Fruit fly (Drosophila melanogaster) whole organism, embryonic: ENCODE measurements around the gene SREBP.

ENCODE experiments used
- CG12659 ChIP-seq: fragments of 200-800 bp; sonication (Bioruptor generic); optimal IDR thresholded peaks from 3 replicates; lab custom pipeline; 2017; ENCODE audit warnings: mild to moderate bottlenecking, missing biosample characterization, missing genetic modification reagents, missing genetic modification characterization
- CG14710 ChIP-seq: fragments of 200-800 bp; sonication (Bioruptor generic); optimal IDR thresholded peaks from 3 replicates; lab custom pipeline; 2019; ENCODE audit warnings: missing biosample characterization, mild to moderate bottlenecking, missing genetic modification characterization, moderate library complexity
- CG16863 ChIP-seq: fragments of 200-800 bp; sonication (Bioruptor generic); optimal IDR thresholded peaks from 3 replicates; lab custom pipeline; 2016; ENCODE audit warnings: missing biosample characterization, missing genetic modification characterization
- CG17361 ChIP-seq: fragments of 200-800 bp; sonication (Bioruptor generic); IDR thresholded peaks from 3 replicates; pipeline ENCODE4 v1.3.6; 2022; ENCODE audit warnings: missing biosample characterization, missing genetic modification characterization
- CG17568 ChIP-seq: fragments of 200-800 bp; sonication (Bioruptor generic); optimal IDR thresholded peaks from 2 replicates; lab custom pipeline; 2018; ENCODE audit warnings: missing biosample characterization, mild to moderate bottlenecking, missing genetic modification characterization, moderate library complexity
- CG17912 ChIP-seq: fragments of 200-800 bp; sonication (Bioruptor generic); optimal IDR thresholded peaks from 2 replicates; lab custom pipeline; 2018; ENCODE audit warnings: missing biosample characterization, mild to moderate bottlenecking, missing genetic modification characterization
- CG18262 ChIP-seq: fragments of 200-800 bp; optimal IDR thresholded peaks from 3 replicates; lab custom pipeline; 2019; ENCODE audit warnings: missing biosample characterization, mild to moderate bottlenecking, missing genetic modification characterization, moderate library complexity
- CG2129 ChIP-seq: fragments of 200-800 bp; sonication (Bioruptor generic); IDR thresholded peaks from 2 replicates; pipeline ENCODE4 v1.3.6; 2022; ENCODE audit warnings: missing biosample characterization, missing genetic modification characterization; ENCODE audit not compliant: partially characterized antibody
- CG3163 ChIP-seq: fragments of 200-800 bp; sonication (Bioruptor generic); optimal IDR thresholded peaks from 3 replicates; lab custom pipeline; 2016; ENCODE audit warnings: missing biosample characterization, missing genetic modification characterization
- CG3995 ChIP-seq: fragments of 200-800 bp; sonication (Bioruptor generic); optimal IDR thresholded peaks from 3 replicates; lab custom pipeline; 2016; ENCODE audit warnings: missing biosample characterization, missing genetic modification characterization
- CG4360 ChIP-seq: fragments of 200-800 bp; sonication (Bioruptor generic); IDR thresholded peaks from 2 replicates; pipeline ENCODE4 v1.3.6; 2022; ENCODE audit warnings: missing biosample characterization, missing genetic modification characterization
- CG43689 ChIP-seq: fragments of 200-800 bp; sonication (Bioruptor generic); IDR thresholded peaks from 2 replicates; pipeline ENCODE4 v1.3.6; 2022; ENCODE audit warnings: missing biosample characterization, missing genetic modification characterization
- CG6175 ChIP-seq: fragments of 200-800 bp; sonication (Bioruptor generic); IDR thresholded peaks from 3 replicates; pipeline ENCODE4 v1.3.6; 2022; ENCODE audit warnings: missing biosample characterization, missing genetic modification characterization
- CG8281 ChIP-seq: fragments of 200-800 bp; sonication (Bioruptor generic); optimal IDR thresholded peaks from 2 replicates; lab custom pipeline; 2018; ENCODE audit warnings: missing biosample characterization, mild to moderate bottlenecking, missing genetic modification characterization, moderate library complexity
- CG8944 ChIP-seq: fragments of 200-800 bp; sonication (Bioruptor generic); optimal IDR thresholded peaks from 3 replicates; lab custom pipeline; 2016; ENCODE audit warnings: missing biosample characterization, missing genetic modification characterization
- CG9215 ChIP-seq: fragments of 200-800 bp; sonication (Bioruptor generic); IDR thresholded peaks from 2 replicates; pipeline ENCODE4 v1.3.6; 2022; ENCODE audit warnings: missing biosample characterization, missing genetic modification characterization
- CG9437 ChIP-seq: fragments of 200-800 bp; sonication (Bioruptor generic); optimal IDR thresholded peaks from 2 replicates; lab custom pipeline; 2018; ENCODE audit warnings: missing biosample characterization, mild to moderate bottlenecking, missing genetic modification characterization
- CG9817 ChIP-seq: fragments of 200-800 bp; sonication (Bioruptor generic); optimal IDR thresholded peaks from 2 replicates; lab custom pipeline; 2018; ENCODE audit warnings: missing biosample characterization, mild to moderate bottlenecking, missing genetic modification characterization, moderate library complexity
- Camta ChIP-seq: fragments of 200-800 bp; sonication (Bioruptor generic); optimal IDR thresholded peaks from 2 replicates; lab custom pipeline; 2016; ENCODE audit warnings: missing biosample characterization, missing genetic modification characterization
- CoRest ChIP-seq: fragments of 200-800 bp; sonication (Bioruptor generic); optimal IDR thresholded peaks from 3 replicates; lab custom pipeline; 2018; ENCODE audit warnings: missing biosample characterization, mild to moderate bottlenecking, missing genetic modification characterization, moderate library complexity
- D19B ChIP-seq: fragments of 200-800 bp; sonication (Bioruptor generic); optimal IDR thresholded peaks from 2 replicates; lab custom pipeline; 2017; ENCODE audit warnings: missing biosample characterization, mild to moderate bottlenecking, missing genetic modification characterization
- Deaf1 ChIP-seq: fragments of 200-800 bp; optimal IDR thresholded peaks from 3 replicates; lab custom pipeline; 2019; ENCODE audit warnings: missing biosample characterization, mild to moderate bottlenecking, missing genetic modification characterization, moderate library complexity
- E2f2 ChIP-seq: fragments of 200-800 bp; sonication (Bioruptor generic); IDR thresholded peaks from 2 replicates; pipeline ENCODE4 v1.3.6; 2022; ENCODE audit warnings: missing biosample characterization, missing genetic modification characterization
- ERR ChIP-seq: fragments of 200-800 bp; sonication (Bioruptor generic); optimal IDR thresholded peaks from 2 replicates; lab custom pipeline; 2016; ENCODE audit warnings: missing biosample characterization, missing genetic modification characterization
- Fer1 ChIP-seq: fragments of 200-800 bp; sonication (Bioruptor generic); optimal IDR thresholded peaks from 2 replicates; lab custom pipeline; 2017; ENCODE audit warnings: missing biosample characterization, mild to moderate bottlenecking, missing genetic modification characterization
- Hr51 ChIP-seq, 2 experiments: fragments of 200-800 bp; sonication (Bioruptor generic); optimal IDR thresholded peaks; 2 replicates in 1 of 2; 3 replicates in 1 of 2; lab custom pipeline; 2016 to 2018; ENCODE audit warnings: missing biosample characterization in 2 of 2, missing genetic modification characterization in 2 of 2, mild to moderate bottlenecking in 1 of 2, moderate library complexity in 1 of 2
- NfI ChIP-seq: fragments of 200-800 bp; sonication (Bioruptor generic); optimal IDR thresholded peaks from 3 replicates; lab custom pipeline; 2018; ENCODE audit warnings: missing biosample characterization, mild to moderate bottlenecking, missing genetic modification characterization, moderate library complexity
- PHDP ChIP-seq: fragments of 200-800 bp; sonication (Bioruptor generic); optimal IDR thresholded peaks from 3 replicates; lab custom pipeline; 2018; ENCODE audit warnings: missing biosample characterization, mild to moderate bottlenecking, missing genetic modification characterization, moderate library complexity
- Sin3A ChIP-seq: fragments of >200 bp; optimal IDR thresholded peaks from 2 replicates; lab custom pipeline; 2018
- Sry-δ ChIP-seq: fragments of 200-800 bp; sonication (Bioruptor generic); optimal IDR thresholded peaks from 2 replicates; lab custom pipeline; 2016; ENCODE audit warnings: missing biosample characterization, missing genetic modification characterization
- Taf1 ChIP-seq: fragments of 200-800 bp; sonication (Bioruptor generic); IDR thresholded peaks from 2 replicates; pipeline ENCODE4 v1.3.6; 2022; ENCODE audit warnings: missing biosample characterization, missing genetic modification characterization
- al ChIP-seq: fragments of 200-800 bp; sonication (Bioruptor generic); IDR thresholded peaks from 2 replicates; pipeline ENCODE4 v1.3.6; 2022; ENCODE audit warnings: missing biosample characterization, missing genetic modification characterization
- aop ChIP-seq: fragments of 200-800 bp; sonication (Bioruptor generic); IDR thresholded peaks from 2 replicates; pipeline ENCODE4 v1.3.6; 2022; ENCODE audit warnings: missing biosample characterization, missing genetic modification characterization
- ap ChIP-seq: fragments of 200-800 bp; sonication (Bioruptor generic); IDR thresholded peaks from 2 replicates; pipeline ENCODE4 v1.3.6; 2022; ENCODE audit warnings: missing biosample characterization, missing genetic modification characterization
- bsh ChIP-seq, 2 experiments: fragments of 200-800 bp; sonication (Bioruptor generic); optimal IDR thresholded peaks; 2 replicates each; lab custom pipeline; 2017 to 2018; ENCODE audit warnings: mild to moderate bottlenecking in 2 of 2, missing biosample characterization in 2 of 2, missing genetic modification characterization in 2 of 2, moderate library complexity in 1 of 2
- crp ChIP-seq, 2 experiments: fragments of 200-800 bp; sonication (Bioruptor generic); optimal IDR thresholded peaks; 2 replicates in 1 of 2; 3 replicates in 1 of 2; lab custom pipeline; 2017; ENCODE audit warnings: missing biosample characterization in 2 of 2, missing genetic modification characterization in 2 of 2, mild to moderate bottlenecking in 1 of 2, moderate library complexity in 1 of 2
- dm ChIP-seq: fragments of 200-800 bp; sonication (Bioruptor generic); optimal IDR thresholded peaks from 3 replicates; lab custom pipeline; 2016; ENCODE audit warnings: missing biosample characterization, missing genetic modification characterization
- dysf ChIP-seq: fragments of 200-800 bp; sonication (Bioruptor generic); IDR thresholded peaks from 3 replicates; pipeline ENCODE4 v1.3.6; 2022; ENCODE audit warnings: missing biosample characterization, missing genetic modification characterization
- gro ChIP-seq: fragments of 200-800 bp; sonication (Bioruptor generic); optimal IDR thresholded peaks from 2 replicates; lab custom pipeline; 2016; ENCODE audit warnings: missing biosample characterization, missing genetic modification characterization
- hkb ChIP-seq, 2 experiments: fragments of 200-800 bp in 1 of 2; fragments of >200 bp in 1 of 2; sonication (Bioruptor generic) in 1 of 2; IDR thresholded peaks in 1 of 2; optimal IDR thresholded peaks in 1 of 2; 2 replicates each; pipeline versions ENCODE4 v1.3.6 to Lab custom; 2017 to 2022; ENCODE audit warnings: missing biosample characterization in 1 of 2, missing genetic modification characterization in 1 of 2
- ind ChIP-seq: fragments of 200-800 bp; sonication (Bioruptor generic); optimal IDR thresholded peaks from 3 replicates; lab custom pipeline; 2016; ENCODE audit warnings: missing biosample characterization, missing genetic modification characterization
- klu ChIP-seq: fragments of 200-800 bp; sonication (Bioruptor generic); IDR thresholded peaks from 2 replicates; pipeline ENCODE4 v1.3.6; 2022; ENCODE audit warnings: missing biosample characterization, missing genetic modification characterization
- kni ChIP-seq: fragments of 200-800 bp; sonication (Bioruptor generic); optimal IDR thresholded peaks from 3 replicates; lab custom pipeline; 2017; ENCODE audit warnings: mild to moderate bottlenecking, missing biosample characterization, missing genetic modification reagents, missing genetic modification characterization
- lbe ChIP-seq: fragments of 200-800 bp; sonication (Bioruptor generic); optimal IDR thresholded peaks from 2 replicates; lab custom pipeline; 2016; ENCODE audit warnings: missing biosample characterization, mild to moderate bottlenecking, missing genetic modification characterization
- lov ChIP-seq, 2 experiments: fragments of 200-800 bp in 1 of 2; fragments of >200 bp in 1 of 2; sonication (Bioruptor generic) in 1 of 2; IDR thresholded peaks in 1 of 2; optimal IDR thresholded peaks in 1 of 2; 2 replicates in 1 of 2; 3 replicates in 1 of 2; pipeline versions ENCODE4 v1.3.6 to Lab custom; 2017 to 2022; ENCODE audit warnings: missing biosample characterization in 1 of 2, missing genetic modification characterization in 1 of 2
- mld ChIP-seq: fragments of 200-800 bp; sonication (Bioruptor generic); IDR thresholded peaks from 3 replicates; pipeline ENCODE4 v1.3.6; 2022; ENCODE audit warnings: missing biosample characterization, missing genetic modification characterization; ENCODE audit not compliant: partially characterized antibody
- nmo ChIP-seq: fragments of 200-800 bp; sonication (Bioruptor generic); optimal IDR thresholded peaks from 2 replicates; lab custom pipeline; 2018; ENCODE audit warnings: missing biosample characterization, mild to moderate bottlenecking, missing genetic modification characterization, moderate library complexity
- phol ChIP-seq: fragments of 200-800 bp; sonication (Bioruptor generic); optimal IDR thresholded peaks from 3 replicates; lab custom pipeline; 2018; ENCODE audit warnings: missing biosample characterization, mild to moderate bottlenecking, missing genetic modification characterization, moderate library complexity
- sens-2 ChIP-seq: fragments of 200-800 bp; sonication (Bioruptor generic); IDR thresholded peaks from 2 replicates; pipeline ENCODE4 v1.3.6; 2022; ENCODE audit warnings: missing biosample characterization, missing genetic modification characterization
- sqz ChIP-seq: fragments of 200-800 bp; sonication (Bioruptor generic); optimal IDR thresholded peaks from 3 replicates; lab custom pipeline; 2018; ENCODE audit warnings: missing biosample characterization, mild to moderate bottlenecking, missing genetic modification characterization
- zf30C ChIP-seq: fragments of 200-800 bp; sonication (Bioruptor generic); optimal IDR thresholded peaks from 3 replicates; lab custom pipeline; 2018; ENCODE audit warnings: missing biosample characterization, mild to moderate bottlenecking, missing genetic modification characterization

Gene SREBP

DNA sequence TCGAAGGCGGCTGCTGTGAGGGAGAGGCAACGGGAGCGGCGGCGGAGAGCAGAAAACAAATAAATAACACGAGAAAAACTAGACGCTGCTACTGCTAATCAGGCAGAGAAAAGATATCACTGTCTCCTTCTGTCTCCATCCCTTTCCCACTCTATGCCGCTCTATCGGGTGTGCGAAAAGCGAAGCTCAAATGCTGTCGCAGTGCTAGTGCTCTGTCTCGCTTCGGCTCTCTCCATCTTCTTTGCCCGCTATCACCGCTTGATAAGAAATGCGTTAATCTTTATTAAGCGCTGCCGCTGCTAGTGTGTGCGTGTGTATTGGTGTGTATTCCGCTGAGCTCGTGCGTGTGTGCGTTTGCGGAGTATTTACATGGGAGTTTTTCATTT, 2.1 kb upstream of the SREBP start (continued):
- TF ChIP-seq CG8281 (no peak), lbe (GFP tag; lab: Kevin White, UChicago) (no peak), ERR (GFP tag; lab: Kevin White, UChicago) (no peak), CG8944 (no peak), Hr51 (GFP tag; optimal IDR thresholded peaks at IDR 0.05; lab: Kevin White, UChicago) (no peak), lov (optimal IDR thresholded peaks at IDR 0.05; lab: Kevin White, UChicago) (no peak), lov (GFP tag; IDR thresholded peaks at IDR 0.05; lab: Robert Waterston, UW) (peak; percentile 76; the same call in 2 of the 3 replicates), CG43689 (no peak), Sin3A (lab: Kevin White, UChicago) (no peak), ind (GFP tag; lab: Kevin White, UChicago) (no peak), CG2129 (GFP tag; lab: Robert Waterston, UW) (no peak), CG17361 (no peak), al (GFP tag; lab: Robert Waterston, UW) (no peak), NfI (GFP tag; lab: Kevin White, UChicago) (peak; percentile 10), PHDP (tag; lab: Kevin White, UChicago) (no peak), CG12659 (no peak), Fer1 (GFP tag; lab: Kevin White, UChicago) (peak; percentile 55), CG3995 (GFP tag; lab: Kevin White, UChicago) (no peak), kni (peak; percentile 89), CG9817 (tag; lab: Kevin White, UChicago) (no peak), Taf1 (GFP tag; lab: Robert Waterston, UW) (no peak), mld (GFP tag; lab: Robert Waterston, UW) (no peak), CG14710 (tag; lab: Kevin White, UChicago) (no peak), Sry-δ (GFP tag; lab: Kevin White, UChicago) (no peak), Camta (GFP tag; lab: Kevin White, UChicago) (no peak), CG6175 (GFP tag; lab: Robert Waterston, UW) (no peak), CG9437 (GFP tag; lab: Kevin White, UChicago) (no peak), CG16863 (GFP tag; lab: Kevin White, UChicago) (no peak), sens-2 (no peak), Deaf1 (tag; lab: Kevin White, UChicago) (peak; percentile 18), nmo (GFP tag; lab: Kevin White, UChicago) (no peak), CG17912 (GFP tag; lab: Kevin White, UChicago) (no peak), dysf (GFP tag; lab: Robert Waterston, UW) (no peak), bsh (GFP tag; optimal IDR thresholded peaks at IDR 0.05; lab: Kevin White, UChicago) (no peak), CoRest (no peak), CG3163 (GFP tag; lab: Kevin White, UChicago) (peak; percentile 21), gro (GFP tag; lab: Kevin White, UChicago) (peak; percentile 52), phol (no peak), ap (GFP tag; lab: Robert Waterston, UW) (no peak), aop (no peak), CG18262 (tag; lab: Kevin White, UChicago) (no peak), D19B (no peak), hkb (optimal IDR thresholded peaks at IDR 0.05; lab: Kevin White, UChicago) (no peak), hkb (GFP tag; IDR thresholded peaks at IDR 0.05; lab: Robert Waterston, UW) (peak; percentile 45), CG9215 (no peak), E2f2 (GFP tag; lab: Robert Waterston, UW) (no peak), CG17568 (GFP tag; lab: Kevin White, UChicago) (peak; percentile 19), dm (GFP tag; lab: Kevin White, UChicago) (no peak), zf30C (no peak), sqz (GFP tag; lab: Kevin White, UChicago) (no peak), CG4360 (GFP tag; lab: Robert Waterston, UW) (no peak), klu (no peak), crp (GFP tag; optimal IDR thresholded peaks at IDR 0.05; lab: Kevin White, UChicago) (no peak)
